Fruit fly (Drosophila melanogaster) whole organism, pupa: ENCODE measurements around the gene norpA.

Experiments
- CG13204 ChIP-seq: fragments of 200-800 bp; sonication (Bioruptor generic); optimal IDR thresholded peaks from 2 replicates; lab custom pipeline; 2018; ENCODE audit warnings: missing biosample characterization, mild to moderate bottlenecking, missing genetic modification characterization, moderate library complexity
- CG15710 ChIP-seq: fragments of 200-800 bp; sonication (Bioruptor generic); optimal IDR thresholded peaks from 2 replicates; lab custom pipeline; 2018; ENCODE audit warnings: missing biosample characterization, mild to moderate bottlenecking, missing genetic modification characterization, moderate library complexity
- CG17806 ChIP-seq: fragments of 200-800 bp; sonication (Bioruptor generic); optimal IDR thresholded peaks from 2 replicates; lab custom pipeline; 2018; ENCODE audit warnings: missing biosample characterization, mild to moderate bottlenecking, missing genetic modification characterization, moderate library complexity
- CG4496 ChIP-seq: fragments of 200-800 bp; sonication (Bioruptor generic); IDR thresholded peaks from 3 replicates; pipeline ENCODE4 v1.3.6; 2022; ENCODE audit warnings: missing biosample characterization, missing genetic modification characterization
- CG8159 ChIP-seq: fragments of 200-800 bp; sonication (Bioruptor generic); optimal IDR thresholded peaks from 3 replicates; lab custom pipeline; 2018; ENCODE audit warnings: missing biosample characterization, mild to moderate bottlenecking, missing genetic modification characterization, moderate library complexity
- CG9948 ChIP-seq: fragments of 200-800 bp; sonication (Bioruptor generic); optimal IDR thresholded peaks from 2 replicates; lab custom pipeline; 2018; ENCODE audit warnings: missing biosample characterization, mild to moderate bottlenecking, missing genetic modification characterization, moderate library complexity
- EcR ChIP-seq: fragments of 200-800 bp; sonication (Bioruptor generic); optimal IDR thresholded peaks from 3 replicates; lab custom pipeline; 2019; ENCODE audit warnings: missing biosample characterization, missing genetic modification characterization, mild to moderate bottlenecking, moderate library complexity, missing genetic modification reagents
- Pif1A ChIP-seq: fragments of 200-800 bp; sonication (Bioruptor generic); optimal IDR thresholded peaks from 3 replicates; lab custom pipeline; 2016; ENCODE audit warnings: missing biosample characterization, missing genetic modification characterization
- gl ChIP-seq: fragments of 200-800 bp; sonication (Bioruptor generic); optimal IDR thresholded peaks from 2 replicates; lab custom pipeline; 2018; ENCODE audit warnings: missing biosample characterization, mild to moderate bottlenecking, missing genetic modification characterization

dm6 chrX:4322131-4322233, 444 bp upstream of the norpA start, which contains the start of gene mRpL33:
- TF ChIP-seq CG17806 (tag; lab: Kevin White, UChicago) = no peak
- no peak for TF ChIP-seq Pif1A (GFP tag; lab: Kevin White, UChicago)
- no peak for TF ChIP-seq CG15710 (tag; lab: Kevin White, UChicago)
- no peak for TF ChIP-seq EcR
- TF ChIP-seq CG13204 = no peak
- TF ChIP-seq CG9948 (tag; lab: Kevin White, UChicago) = no peak
- TF ChIP-seq gl (tag; lab: Kevin White, UChicago) = no peak
- no peak for TF ChIP-seq CG4496
- no peak for TF ChIP-seq CG8159 (tag; lab: Kevin White, UChicago)
